Worm (Caenorhabditis elegans) whole organism, young adult: ENCODE measurements around the gene exh-1.

Experiments
- C06A6.2 ChIP-seq: fragments of 200-800 bp; sonication (Bioruptor generic); conservative IDR thresholded peaks from 2 replicates; pipeline ENCODE4 v1.3.6; 2022; ENCODE audit warnings: missing genetic modification characterization, missing compliant biosample characterization
- F22D6.2 ChIP-seq: sonication (generic microtip); optimal IDR thresholded peaks from 2 replicates; lab custom pipeline; 2016; ENCODE audit warnings: mild to moderate bottlenecking, missing genetic modification characterization, missing compliant biosample characterization
- F37B4.10 ChIP-seq: fragments of 200-800 bp; sonication (Bioruptor generic); IDR thresholded peaks from 2 replicates; pipeline ENCODE4 v1.3.6; 2022; ENCODE audit warnings: missing genetic modification characterization, missing compliant biosample characterization
- F39B2.1 ChIP-seq: fragments of 200-800 bp; sonication (Bioruptor generic); IDR thresholded peaks from 2 replicates; pipeline ENCODE4 v1.3.6; 2022; ENCODE audit warnings: missing genetic modification reagents, missing genetic modification characterization, missing compliant biosample characterization
- F49E8.2 ChIP-seq: sonication (generic microtip); optimal IDR thresholded peaks from 3 replicates; lab custom pipeline; 2017; ENCODE audit warnings: missing genetic modification characterization, mild to moderate bottlenecking, missing compliant biosample characterization, antibody characterized with exemption, moderate library complexity; ENCODE audit not compliant: insufficient read depth
- F52B5.7 ChIP-seq: sonication (generic microtip); optimal IDR thresholded peaks from 2 replicates; lab custom pipeline; 2016; ENCODE audit warnings: mild to moderate bottlenecking, missing genetic modification characterization, missing compliant biosample characterization
- K12H6.12 ChIP-seq: fragments of 200-800 bp; sonication (Bioruptor generic); optimal IDR thresholded peaks from 2 replicates; lab custom pipeline; 2018; ENCODE audit warnings: mild to moderate bottlenecking, missing genetic modification characterization, missing compliant biosample characterization
- T26A5.8 ChIP-seq: sonication (generic microtip); optimal IDR thresholded peaks from 2 replicates; lab custom pipeline; 2016; ENCODE audit warnings: missing genetic modification characterization, missing compliant biosample characterization
- Y67H2A.10 ChIP-seq: fragments of 200-800 bp; sonication (Bioruptor generic); conservative IDR thresholded peaks from 2 replicates; pipeline ENCODE4 v1.3.6; 2022; ENCODE audit warnings: missing genetic modification reagents, missing genetic modification characterization, missing compliant biosample characterization
- Y95B8A.8 ChIP-seq: fragments of 200-800 bp; sonication (Bioruptor generic); IDR thresholded peaks from 2 replicates; pipeline ENCODE4 v1.3.6; 2022; ENCODE audit warnings: missing genetic modification reagents, missing genetic modification characterization, missing compliant biosample characterization
- akir-1 ChIP-seq: fragments of 200-800 bp; sonication (Bioruptor generic); optimal IDR thresholded peaks from 2 replicates; lab custom pipeline; 2018; ENCODE audit warnings: mild to moderate bottlenecking, missing genetic modification characterization, moderate library complexity, missing compliant biosample characterization
- ama-1 ChIP-seq, 3 experiments: fragments of 150-350 bp in 1 of 3; sonication (generic microtip) in 2 of 3; optimal IDR thresholded peaks; 2 replicates each; lab custom pipeline; 2014 to 2018; ENCODE audit warnings: missing biosample characterization in 2 of 3, missing genetic modification characterization in 2 of 3, missing genetic modification reagents in 2 of 3
- aptf-2 ChIP-seq: fragments of 200-800 bp; sonication (Bioruptor generic); conservative IDR thresholded peaks from 2 replicates; pipeline ENCODE4 v1.3.6; 2022; ENCODE audit warnings: missing genetic modification reagents, missing genetic modification characterization, missing compliant biosample characterization
- bed-1 ChIP-seq: fragments of 200-800 bp; sonication (Bioruptor generic); IDR thresholded peaks from 2 replicates; pipeline ENCODE4 v1.3.6; 2022; ENCODE audit warnings: missing genetic modification reagents, missing genetic modification characterization, missing compliant biosample characterization
- bed-2 ChIP-seq: fragments of 200-800 bp; sonication (Bioruptor generic); IDR thresholded peaks from 2 replicates; pipeline ENCODE4 v1.3.6; 2022; ENCODE audit warnings: missing genetic modification reagents, missing genetic modification characterization, missing compliant biosample characterization
- cebp-2 ChIP-seq: fragments of 200-800 bp; sonication (Bioruptor generic); IDR thresholded peaks from 2 replicates; pipeline ENCODE4 v1.3.6; 2022; ENCODE audit warnings: missing genetic modification characterization, missing compliant biosample characterization
- ceh-27 ChIP-seq: fragments of 200-800 bp; sonication (Bioruptor generic); optimal IDR thresholded peaks from 2 replicates; lab custom pipeline; 2018; ENCODE audit warnings: mild to moderate bottlenecking, missing genetic modification characterization, moderate library complexity, missing compliant biosample characterization
- ceh-79 ChIP-seq: sonication (generic microtip); optimal IDR thresholded peaks from 2 replicates; lab custom pipeline; 2017; ENCODE audit warnings: mild to moderate bottlenecking, missing genetic modification characterization, missing compliant biosample characterization
- chd-7 ChIP-seq: sonication (generic microtip); optimal IDR thresholded peaks from 2 replicates; lab custom pipeline; 2016; ENCODE audit warnings: mild to moderate bottlenecking, missing genetic modification characterization, moderate library complexity, missing compliant biosample characterization
- die-1 ChIP-seq: sonication (generic microtip); optimal IDR thresholded peaks from 2 replicates; lab custom pipeline; 2016; ENCODE audit warnings: missing genotype, mild to moderate bottlenecking, missing genetic modification characterization, missing compliant biosample characterization
- hlh-26 ChIP-seq: fragments of 200-800 bp; sonication (Bioruptor generic); conservative IDR thresholded peaks from 2 replicates; pipeline ENCODE4 v1.3.6; 2022; ENCODE audit warnings: missing genetic modification reagents, missing genetic modification characterization, missing compliant biosample characterization
- hmg-1.2 ChIP-seq: fragments of 200-800 bp; sonication (Bioruptor generic); IDR thresholded peaks from 2 replicates; pipeline ENCODE4 v1.3.6; 2022; ENCODE audit warnings: missing genetic modification reagents, missing genetic modification characterization, missing compliant biosample characterization
- hsf-1 ChIP-seq: fragments of 200-800 bp; sonication (Bioruptor generic); IDR thresholded peaks from 2 replicates; pipeline ENCODE4 v1.3.6; 2022; ENCODE audit warnings: missing genetic modification reagents, missing genetic modification characterization, missing compliant biosample characterization
- lag-1 ChIP-seq: fragments of 200-800 bp; sonication (Bioruptor generic); IDR thresholded peaks from 2 replicates; pipeline ENCODE4 v1.3.6; 2022; ENCODE audit warnings: missing genetic modification reagents, missing genetic modification characterization, missing compliant biosample characterization
- let-526 ChIP-seq: fragments of 200-800 bp; sonication (Bioruptor generic); IDR thresholded peaks from 2 replicates; pipeline ENCODE4 v1.3.6; 2022; ENCODE audit warnings: missing genetic modification reagents, missing genetic modification characterization, missing compliant biosample characterization
- lir-1 ChIP-seq: fragments of 200-800 bp; sonication (Bioruptor generic); conservative IDR thresholded peaks from 2 replicates; pipeline ENCODE4 v1.3.6; 2022; ENCODE audit warnings: missing genetic modification reagents, missing genetic modification characterization, missing compliant biosample characterization
- lsy-27 ChIP-seq: sonication (generic microtip); optimal IDR thresholded peaks from 2 replicates; lab custom pipeline; 2017; ENCODE audit warnings: missing genetic modification characterization, mild to moderate bottlenecking, missing compliant biosample characterization, antibody characterized with exemption, missing genotype, borderline replicate concordance; ENCODE audit not compliant: insufficient read depth
- madf-8 ChIP-seq: fragments of 200-800 bp; sonication (Bioruptor generic); conservative IDR thresholded peaks from 2 replicates; pipeline ENCODE4 v1.3.6; 2022; ENCODE audit warnings: missing genetic modification reagents, missing genetic modification characterization, missing compliant biosample characterization
- mcd-1 ChIP-seq: fragments of 200-800 bp; sonication (Bioruptor generic); IDR thresholded peaks from 2 replicates; pipeline ENCODE4 v1.3.6; 2022; ENCODE audit warnings: missing genetic modification reagents, missing genetic modification characterization, missing compliant biosample characterization
- mel-28 ChIP-seq: sonication (generic microtip); optimal IDR thresholded peaks from 2 replicates; lab custom pipeline; 2016; ENCODE audit warnings: borderline replicate concordance, mild to moderate bottlenecking, missing genetic modification characterization, missing compliant biosample characterization
- mes-4 ChIP-seq: sonication (generic microtip); optimal IDR thresholded peaks from 2 replicates; lab custom pipeline; 2016; ENCODE audit warnings: missing genotype, missing genetic modification characterization, missing compliant biosample characterization
- mxl-1 ChIP-seq: sonication (generic microtip); optimal IDR thresholded peaks from 2 replicates; lab custom pipeline; 2016; ENCODE audit warnings: missing genetic modification characterization, missing compliant biosample characterization
- nfya-1 ChIP-seq: sonication (generic microtip); optimal IDR thresholded peaks from 2 replicates; lab custom pipeline; 2017; ENCODE audit warnings: antibody characterized with exemption, missing compliant biosample characterization, missing genetic modification characterization, borderline replicate concordance; ENCODE audit not compliant: insufficient read depth
- nhr-179 ChIP-seq: sonication (generic microtip); optimal IDR thresholded peaks from 2 replicates; lab custom pipeline; 2016; ENCODE audit warnings: mild to moderate bottlenecking, missing genetic modification characterization, missing compliant biosample characterization
- nhr-90 ChIP-seq: sonication (generic microtip); optimal IDR thresholded peaks from 2 replicates; lab custom pipeline; 2016; ENCODE audit warnings: missing genotype, mild to moderate bottlenecking, missing genetic modification characterization, missing compliant biosample characterization
- pha-4 ChIP-seq: fragments of 150-350 bp; sonication (generic microtip); optimal IDR thresholded peaks from 2 replicates; lab custom pipeline; 2014; ENCODE audit warnings: missing biosample characterization, missing genetic modification reagents, missing genetic modification characterization
- rpc-1 ChIP-seq, 2 experiments: fragments of 150-350 bp in 1 of 2; sonication (generic microtip) in 1 of 2; optimal IDR thresholded peaks; 2 replicates each; lab custom pipeline; 2014 to 2018; ENCODE audit warnings: missing biosample characterization in 1 of 2, missing genetic modification characterization in 1 of 2, missing genetic modification reagents in 1 of 2, missing genotype in 1 of 2
- snpc-1.1 ChIP-seq: sonication (generic microtip); optimal IDR thresholded peaks from 2 replicates; lab custom pipeline; 2017; ENCODE audit warnings: missing genetic modification characterization, mild to moderate bottlenecking, missing compliant biosample characterization, antibody characterized with exemption, moderate library complexity, missing genotype, missing genetic modification reagents; ENCODE audit not compliant: insufficient read depth
- tlf-1 ChIP-seq: fragments of 200-800 bp; sonication (Bioruptor generic); optimal IDR thresholded peaks from 2 replicates; lab custom pipeline; 2018; ENCODE audit warnings: mild to moderate bottlenecking, missing genetic modification characterization, missing compliant biosample characterization
- zfh-2 ChIP-seq: fragments of 200-800 bp; sonication (Bioruptor generic); conservative IDR thresholded peaks from 2 replicates; pipeline ENCODE4 v1.3.6; 2022; ENCODE audit warnings: missing genetic modification reagents, missing genetic modification characterization, missing compliant biosample characterization
- zim-3 ChIP-seq: sonication (generic microtip); optimal IDR thresholded peaks from 2 replicates; lab custom pipeline; 2017; ENCODE audit warnings: mild to moderate bottlenecking, missing genetic modification characterization, moderate library complexity, missing compliant biosample characterization
- ztf-18 ChIP-seq: sonication (generic microtip); optimal IDR thresholded peaks from 2 replicates; lab custom pipeline; 2016; ENCODE audit warnings: missing genotype, mild to moderate bottlenecking, missing genetic modification characterization, missing compliant biosample characterization
- ztf-26 ChIP-seq: sonication (generic microtip); optimal IDR thresholded peaks from 2 replicates; lab custom pipeline; 2017; ENCODE audit warnings: missing genetic modification characterization, missing compliant biosample characterization

Gene exh-1

ce11 chrV:3158379-3158778 is 1.5 kb downstream of the exh-1 start:
- TF ChIP-seq hmg-1.2 (no peak), lag-1 (GFP tag; lab: Robert Waterston, UW) (no peak)

DNA sequence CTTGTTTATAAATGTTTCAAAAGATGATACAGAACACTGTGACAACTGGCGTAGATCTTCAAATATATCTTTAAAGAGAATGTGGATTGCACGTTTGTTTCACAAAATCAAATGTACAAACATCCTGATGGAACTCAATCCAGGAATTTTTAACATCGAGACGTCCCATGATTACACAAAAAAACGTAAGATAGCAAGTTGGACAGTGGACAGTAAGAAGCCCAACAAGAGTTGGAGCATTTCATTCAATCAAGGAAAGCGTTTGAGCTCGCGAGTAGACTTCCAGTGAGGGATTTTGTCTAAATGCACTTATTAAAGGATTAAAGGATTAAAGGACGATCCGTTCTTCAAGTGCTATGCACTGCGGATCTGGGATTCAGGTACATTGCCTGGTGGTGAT is 2.4 kb downstream of the exh-1 start, which contains the start of gene C36C5.12:
Gene C36C5.12 (minus strand): TSS at position 101 of the 400 bp plus-strand sequence.
- TF ChIP-seq rpc-1 (optimal IDR thresholded peaks at IDR 0.05; lab: Kevin White, UChicago) = no peak
- no peak for TF ChIP-seq rpc-1 (tag; optimal IDR thresholded peaks at IDR 0.05; lab: Kevin White, UChicago)
- no peak for TF ChIP-seq mcd-1 (GFP tag; lab: Robert Waterston, UW)
- no peak for TF ChIP-seq ztf-18 (tag; lab: Kevin White, UChicago)
- TF ChIP-seq ama-1 (optimal IDR thresholded peaks at IDR 0.05; lab: Kevin White, UChicago) = no peak
- no peak for TF ChIP-seq ama-1 (GFP tag; optimal IDR thresholded peaks at IDR 0.05; lab: Kevin White, UChicago)
- no peak for TF ChIP-seq let-526 (GFP tag; lab: Robert Waterston, UW)
- no peak for TF ChIP-seq F39B2.1 (GFP tag; lab: Robert Waterston, UW)
- no peak for TF ChIP-seq nhr-90
- TF ChIP-seq, all 124 proteins: peak for 0

- no peak for TF ChIP-seq akir-1
- TF ChIP-seq F52B5.7 (tag; lab: Kevin White, UChicago) = no peak
- TF ChIP-seq mxl-1 (tag; lab: Kevin White, UChicago) = no peak
- peak; percentile 67 for TF ChIP-seq zfh-2
- TF ChIP-seq, all 124 proteins: peak for 1
Observed at ce11 chrV:3162299-3162698, 5.4 kb downstream of the exh-1 start.

ce11 chrV:3163143-3163542 is 6.3 kb downstream of the exh-1 start:
- no peak for TF ChIP-seq pha-4 (tag; lab: Kevin White, UChicago)
- TF ChIP-seq F49E8.2 = no peak
- TF ChIP-seq Y95B8A.8 (GFP tag; lab: Robert Waterston, UW) = 0 out of 2 replicates have a peak, but pooled peaks have one; percentile 16
- TF ChIP-seq nhr-179 (tag; lab: Kevin White, UChicago) = no peak
- TF ChIP-seq cebp-2 (GFP tag; lab: Robert Waterston, UW) = no peak
- no peak for TF ChIP-seq C06A6.2 (GFP tag; lab: Robert Waterston, UW)
- TF ChIP-seq mes-4 (tag; lab: Kevin White, UChicago) = peak; percentile 28
- TF ChIP-seq chd-7 (tag; lab: Kevin White, UChicago) = peak; percentile 56
- TF ChIP-seq bed-1 (GFP tag; lab: Robert Waterston, UW) = 0 out of 2 replicates have a peak, but pooled peaks have one; percentile 58
- TF ChIP-seq lir-1 = no peak
- no peak for TF ChIP-seq lsy-27 (tag; lab: Kevin White, UChicago)
- TF ChIP-seq F22D6.2 (tag; lab: Kevin White, UChicago) = no peak
- TF ChIP-seq mel-28 (tag; lab: Kevin White, UChicago) = no peak
- TF ChIP-seq K12H6.12 (tag; lab: Kevin White, UChicago) = no peak
- no peak for TF ChIP-seq ceh-27
- peak; percentile 27; the same call in 1 of the 2 replicates for TF ChIP-seq madf-8 (GFP tag; lab: Robert Waterston, UW)
- peak; percentile 22 for TF ChIP-seq zim-3 (tag; lab: Kevin White, UChicago)
- peak; percentile 49; the same call in 1 of the 2 replicates for TF ChIP-seq hsf-1 (GFP tag; lab: Robert Waterston, UW)
- no peak for TF ChIP-seq hlh-26 (GFP tag; lab: Robert Waterston, UW)
- TF ChIP-seq ceh-79 (tag; lab: Kevin White, UChicago) = no peak
- no peak for TF ChIP-seq nfya-1 (tag; lab: Kevin White, UChicago)
- TF ChIP-seq ztf-26 (tag; lab: Kevin White, UChicago) = no peak
- peak; percentile 73 for TF ChIP-seq die-1 (tag; lab: Kevin White, UChicago)
- no peak for TF ChIP-seq F37B4.10 (GFP tag; lab: Robert Waterston, UW)
- no peak for TF ChIP-seq tlf-1 (GFP tag; lab: Kevin White, UChicago)
- 0 out of 2 replicates have a peak, but pooled peaks have one; percentile 18 for TF ChIP-seq aptf-2
- no peak for TF ChIP-seq snpc-1.1 (tag; lab: Kevin White, UChicago)
- TF ChIP-seq bed-2 (GFP tag; lab: Robert Waterston, UW) = no peak
- TF ChIP-seq T26A5.8 (tag; lab: Kevin White, UChicago) = no peak
- no peak for TF ChIP-seq Y67H2A.10 (GFP tag; lab: Robert Waterston, UW)
